Worm (Caenorhabditis elegans): ENCODE results near the gene mcp-1.

mcp-1 gene

DNA sequence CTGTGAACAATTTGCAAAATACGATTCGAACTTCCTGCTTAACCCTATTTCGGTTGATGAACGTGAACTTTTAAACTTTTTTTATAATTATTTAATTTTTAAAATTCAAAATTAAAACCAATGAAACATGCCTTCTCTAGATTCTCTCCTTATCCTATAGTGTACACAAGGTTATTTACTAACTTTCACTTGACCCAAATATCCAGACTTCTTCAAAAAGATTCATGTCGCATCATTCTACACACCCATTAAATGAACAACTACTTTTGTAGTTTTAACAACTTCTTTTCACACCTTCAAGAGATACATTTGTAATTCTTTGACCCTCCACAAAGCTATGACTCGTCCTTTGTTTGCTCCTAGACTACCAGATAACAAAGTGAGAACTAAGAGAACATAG is 21.1 kb downstream of the mcp-1 start:
- TF ChIP-seq Y53G8AR.9 (GFP tag; conservative IDR thresholded peaks at IDR 0.05) (no peak), F37B4.10 (GFP tag; IDR thresholded peaks at IDR 0.05) (no peak), D2030.7 (GFP tag; IDR thresholded peaks at IDR 0.05) (no peak), B0261.1 (tag; optimal IDR thresholded peaks at IDR 0.05) (no peak), akir-1 (GFP tag; optimal IDR thresholded peaks at IDR 0.05) (no peak), madf-3 (GFP tag; IDR thresholded peaks at IDR 0.05) (no peak), cebp-1 (GFP tag; IDR thresholded peaks at IDR 0.05) (no peak), cebp-1 (tag; optimal IDR thresholded peaks at IDR 0.05) (no peak), Y67H2A.10 (GFP tag; conservative IDR thresholded peaks at IDR 0.05) (no peak), atf-7 (tag; optimal IDR thresholded peaks at IDR 0.05) (no peak), lsy-27 (tag; optimal IDR thresholded peaks at IDR 0.05; ENCODE audit: borderline replicate concordance, insufficient read depth) (no peak)

DNA sequence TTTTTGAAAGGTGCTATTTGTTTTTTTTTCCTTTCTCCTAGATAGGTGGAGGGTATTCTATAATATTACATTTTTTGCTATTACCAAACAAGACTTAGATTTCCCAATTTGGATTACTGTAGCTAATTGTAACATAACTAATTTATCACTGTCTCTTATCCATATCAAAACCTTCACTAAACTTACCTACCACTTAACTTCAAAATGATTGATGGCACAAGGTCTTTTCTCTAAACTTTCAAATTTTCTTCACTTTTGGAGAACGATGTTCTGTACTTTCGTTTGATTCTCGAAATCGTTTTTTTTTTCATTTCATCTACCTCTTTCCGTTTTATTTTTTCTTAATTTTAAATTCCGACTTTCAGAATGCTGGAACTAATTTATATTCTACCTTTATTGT is 21.8 kb downstream of the mcp-1 start, which contains the start of gene dhs-16:
dhs-16 (plus strand) TSS at position 366 of the 400 bp plus-strand sequence.
- TF ChIP-seq ztf-26 (tag; optimal IDR thresholded peaks at IDR 0.05): no peak
- TF ChIP-seq nfyb-1 (GFP tag; IDR thresholded peaks at IDR 0.05): no peak
- TF ChIP-seq lsy-27 (tag; optimal IDR thresholded peaks at IDR 0.05; ENCODE audit: borderline replicate concordance, insufficient read depth): no peak
- TF ChIP-seq tlf-1 (GFP tag; optimal IDR thresholded peaks at IDR 0.05): no peak
- TF ChIP-seq F39B2.1 (GFP tag; IDR thresholded peaks at IDR 0.05): no peak
- TF ChIP-seq mxl-1 (tag; optimal IDR thresholded peaks at IDR 0.05): no peak
- TF ChIP-seq B0035.1 (tag; optimal IDR thresholded peaks at IDR 0.05): no peak
- TF ChIP-seq sdz-38 (tag; optimal IDR thresholded peaks at IDR 0.05): no peak
- TF ChIP-seq egl-44 (GFP tag; IDR thresholded peaks at IDR 0.05): no peak
- TF ChIP-seq sea-2 (GFP tag; IDR thresholded peaks at IDR 0.05): no peak

DNA sequence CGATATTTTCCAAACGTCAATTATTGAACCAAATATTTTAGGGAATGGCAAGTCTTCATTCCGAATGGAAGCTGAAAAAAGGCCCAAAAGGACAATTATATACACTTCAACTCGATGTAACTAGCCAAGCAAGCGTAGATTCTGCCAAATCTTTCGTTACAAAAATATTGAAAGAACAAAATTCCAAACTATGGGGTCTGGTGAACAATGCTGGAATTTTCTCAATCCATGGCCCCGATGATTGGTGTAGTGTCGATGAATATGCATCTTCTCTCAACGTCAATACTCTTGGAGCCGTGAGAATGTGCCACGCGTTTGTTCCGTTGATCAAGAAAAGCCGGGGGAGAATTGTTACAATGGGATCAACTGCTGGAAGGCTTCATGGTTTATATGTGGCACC is 22.6 kb downstream of the mcp-1 start:
- TF ChIP-seq F57A8.1 (GFP tag; optimal IDR thresholded peaks at IDR 0.05) (no peak), dpl-1 (GFP tag; optimal IDR thresholded peaks at IDR 0.05) (no peak), rcor-1 (GFP tag; IDR thresholded peaks at IDR 0.05) (no peak), tlf-1 (GFP tag; optimal IDR thresholded peaks at IDR 0.05) (no peak), chd-7 (tag; optimal IDR thresholded peaks at IDR 0.05) (no peak), lin-26 (GFP tag; IDR thresholded peaks at IDR 0.05) (no peak), dox-1 (GFP tag; IDR thresholded peaks at IDR 0.05) (no peak), dpff-1 (tag; optimal IDR thresholded peaks at IDR 0.05) (no peak), nhr-120 (GFP tag; IDR thresholded peaks at IDR 0.05) (no peak), lir-1 (GFP tag; conservative IDR thresholded peaks at IDR 0.05) (no peak), aptf-2 (GFP tag; conservative IDR thresholded peaks at IDR 0.05) (no peak), ztf-18 (tag; optimal IDR thresholded peaks at IDR 0.05) (no peak), hsf-1 (GFP tag; IDR thresholded peaks at IDR 0.05) (no peak)

DNA sequence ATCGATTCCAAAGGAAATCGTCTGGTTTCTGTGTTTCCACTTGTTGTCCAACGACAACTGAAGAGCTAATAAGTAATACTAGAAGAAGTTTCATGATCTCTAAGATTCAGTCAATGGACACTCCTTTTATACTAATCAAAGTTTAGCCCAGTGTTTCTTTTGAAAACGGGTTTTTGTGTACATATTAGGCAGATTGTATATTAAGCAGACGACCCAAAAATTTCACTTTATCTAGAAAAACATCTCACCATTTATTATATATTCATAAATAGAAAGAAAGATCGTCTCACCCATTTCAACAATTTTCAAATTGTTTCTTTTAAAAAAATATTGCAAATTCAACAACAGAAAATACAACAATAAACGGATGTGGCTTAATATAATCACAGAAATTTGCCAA is 25.1 kb downstream of the mcp-1 start, which contains the start of gene C10F3.7:
C10F3.7 (minus strand) TSS at position 101 of the 400 bp plus-strand sequence.
- no peak for TF ChIP-seq sdz-38 (tag; optimal IDR thresholded peaks at IDR 0.05)
- TF ChIP-seq ekl-4 (GFP tag; IDR thresholded peaks at IDR 0.05): no peak

DNA sequence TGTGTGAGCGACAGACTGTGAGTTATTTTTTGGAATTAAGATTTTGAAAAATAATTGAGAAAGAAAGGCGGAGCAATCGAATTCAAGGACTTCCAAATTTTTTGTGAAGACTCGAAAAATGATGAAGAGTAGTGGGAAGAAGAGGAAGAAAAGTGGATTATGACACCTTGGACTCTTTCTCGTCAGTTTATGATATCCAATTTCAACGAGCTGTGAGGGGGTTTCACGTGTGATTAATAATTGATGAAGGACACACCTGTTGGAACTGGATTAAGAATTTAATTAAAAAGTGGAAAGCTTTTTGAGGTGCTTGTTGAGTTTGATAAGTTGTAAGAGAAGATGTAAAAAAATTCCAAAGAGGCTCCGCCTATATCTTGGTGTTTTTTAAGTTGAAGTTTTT is 28.8 kb downstream of the mcp-1 start, which contains the start of gene fut-8:
fut-8 (minus strand) TSS at position 101 of the 400 bp plus-strand sequence.
- TF ChIP-seq aptf-2 (GFP tag; conservative IDR thresholded peaks at IDR 0.05) (no peak), ceh-27 (GFP tag; optimal IDR thresholded peaks at IDR 0.05) (no peak), dox-1 (GFP tag; IDR thresholded peaks at IDR 0.05) (no peak), sptf-2 (GFP tag; optimal IDR thresholded peaks at IDR 0.05) (no peak), hlh-26 (GFP tag; conservative IDR thresholded peaks at IDR 0.05) (no peak), rcor-1 (GFP tag; IDR thresholded peaks at IDR 0.05) (no peak), mxl-1 (tag; optimal IDR thresholded peaks at IDR 0.05) (no peak), egl-44 (GFP tag; IDR thresholded peaks at IDR 0.05) (no peak), dpff-1 (tag; optimal IDR thresholded peaks at IDR 0.05) (no peak), bed-1 (GFP tag; IDR thresholded peaks at IDR 0.05) (no peak), lin-26 (GFP tag; IDR thresholded peaks at IDR 0.05) (no peak), ets-4 (GFP tag; optimal IDR thresholded peaks at IDR 0.05) (no peak), lir-1 (GFP tag; conservative IDR thresholded peaks at IDR 0.05) (no peak), F23B12.7 (tag; optimal IDR thresholded peaks at IDR 0.05; ENCODE audit: insufficient read depth) (no peak), F55B11.4 (tag; optimal IDR thresholded peaks at IDR 0.05; ENCODE audit: borderline replicate concordance, insufficient read depth) (no peak), sdz-38 (tag; optimal IDR thresholded peaks at IDR 0.05) (no peak), nhr-90 (tag; optimal IDR thresholded peaks at IDR 0.05) (no peak), ztf-18 (tag; optimal IDR thresholded peaks at IDR 0.05) (no peak), ceh-58 (GFP tag; IDR thresholded peaks at IDR 0.05) (no peak)

Data from whole organism, young adult.